Fruit fly (Drosophila melanogaster) whole organism, embryonic: ENCODE data around the gene CG15880.

Experiments
- Atf3 ChIP-seq: fragments of 200-800 bp; sonication (Bioruptor generic); optimal IDR thresholded peaks from 3 replicates; lab custom pipeline; 2016; ENCODE audit warnings: missing biosample characterization, missing genetic modification characterization
- Awh ChIP-seq: fragments of 200-800 bp; sonication (Bioruptor generic); IDR thresholded peaks from 2 replicates; pipeline ENCODE4, ENCODE4 v1.3.6; 2022; ENCODE audit warnings: missing biosample characterization, missing genetic modification characterization
- C15 ChIP-seq: fragments of 200-800 bp; sonication (Bioruptor generic); IDR thresholded peaks from 3 replicates; pipeline ENCODE4 v1.3.6; 2022; ENCODE audit warnings: missing biosample characterization, missing genetic modification characterization
- CG10147 ChIP-seq: fragments of 200-800 bp; sonication (Bioruptor generic); optimal IDR thresholded peaks from 2 replicates; lab custom pipeline; 2019; ENCODE audit warnings: missing biosample characterization, mild to moderate bottlenecking, missing genetic modification characterization, moderate library complexity
- CG10209 ChIP-seq: fragments of 200-800 bp; sonication (Bioruptor generic); optimal IDR thresholded peaks from 3 replicates; lab custom pipeline; 2017; ENCODE audit warnings: missing biosample characterization, mild to moderate bottlenecking, missing genetic modification characterization, missing genetic modification reagents
- CG10543 ChIP-seq: fragments of 200-800 bp; sonication (Bioruptor generic); optimal IDR thresholded peaks from 3 replicates; lab custom pipeline; 2017; ENCODE audit warnings: missing biosample characterization, mild to moderate bottlenecking, missing genetic modification characterization, moderate library complexity
- CG11247 ChIP-seq: fragments of 200-800 bp; sonication (Bioruptor generic); IDR thresholded peaks from 2 replicates; pipeline ENCODE4 v1.3.6; 2022; ENCODE audit warnings: missing biosample characterization, missing genetic modification characterization
- CG11560 ChIP-seq: fragments of 200-800 bp; sonication (Bioruptor generic); IDR thresholded peaks from 3 replicates; pipeline ENCODE4 v1.3.6; 2022; ENCODE audit warnings: missing biosample characterization, missing genetic modification characterization
- CG12071 ChIP-seq: fragments of 200-800 bp; sonication (Bioruptor generic); optimal IDR thresholded peaks from 3 replicates; lab custom pipeline; 2018; ENCODE audit warnings: missing biosample characterization, mild to moderate bottlenecking, missing genetic modification characterization
- CG15073 ChIP-seq: fragments of 200-800 bp; sonication (Bioruptor generic); optimal IDR thresholded peaks from 2 replicates; lab custom pipeline; 2016; ENCODE audit warnings: missing biosample characterization, missing genetic modification characterization
- CG1603 ChIP-seq: fragments of 200-800 bp; sonication (Bioruptor generic); optimal IDR thresholded peaks from 2 replicates; lab custom pipeline; 2019; ENCODE audit warnings: missing biosample characterization, mild to moderate bottlenecking, missing genetic modification characterization, moderate library complexity
- CG18011 ChIP-seq: fragments of 200-800 bp; sonication (Bioruptor generic); optimal IDR thresholded peaks from 2 replicates; lab custom pipeline; 2017; ENCODE audit warnings: missing biosample characterization, missing genetic modification characterization, mild to moderate bottlenecking, moderate library complexity, missing genotype
- CG2202 ChIP-seq: fragments of 200-800 bp; sonication (Bioruptor generic); optimal IDR thresholded peaks from 2 replicates; lab custom pipeline; 2018; ENCODE audit warnings: missing biosample characterization, mild to moderate bottlenecking, missing genetic modification characterization
- CG3065 ChIP-seq: fragments of 200-800 bp; sonication (Bioruptor generic); optimal IDR thresholded peaks from 2 replicates; lab custom pipeline; 2016; ENCODE audit warnings: missing biosample characterization, missing genetic modification characterization
- CG3163 ChIP-seq: fragments of 200-800 bp; sonication (Bioruptor generic); optimal IDR thresholded peaks from 3 replicates; lab custom pipeline; 2016; ENCODE audit warnings: missing biosample characterization, missing genetic modification characterization
- CG3838 ChIP-seq: fragments of 200-800 bp; sonication (Bioruptor generic); optimal IDR thresholded peaks from 3 replicates; lab custom pipeline; 2016; ENCODE audit warnings: missing biosample characterization, missing genetic modification characterization
- CG3995 ChIP-seq: fragments of 200-800 bp; sonication (Bioruptor generic); optimal IDR thresholded peaks from 3 replicates; lab custom pipeline; 2016; ENCODE audit warnings: missing biosample characterization, missing genetic modification characterization
- CG7556 ChIP-seq: fragments of 200-800 bp; sonication (Bioruptor generic); optimal IDR thresholded peaks from 2 replicates; lab custom pipeline; 2017; ENCODE audit warnings: missing biosample characterization, mild to moderate bottlenecking, missing genetic modification characterization
- CG7839 ChIP-seq: fragments of 200-800 bp; sonication (Bioruptor generic); optimal IDR thresholded peaks from 3 replicates; lab custom pipeline; 2018; ENCODE audit warnings: missing biosample characterization, mild to moderate bottlenecking, missing genetic modification characterization, moderate library complexity
- CG7963 ChIP-seq: fragments of 200-800 bp; sonication (Bioruptor generic); IDR thresholded peaks from 3 replicates; pipeline ENCODE4 v1.3.6; 2022; ENCODE audit warnings: missing biosample characterization, missing genetic modification characterization; ENCODE audit not compliant: partially characterized antibody
- Chrac-16 ChIP-seq: fragments of 200-800 bp; sonication (Bioruptor generic); optimal IDR thresholded peaks from 3 replicates; lab custom pipeline; 2016; ENCODE audit warnings: missing biosample characterization, missing genetic modification characterization
- Deaf1 ChIP-seq: fragments of 200-800 bp; optimal IDR thresholded peaks from 3 replicates; lab custom pipeline; 2019; ENCODE audit warnings: missing biosample characterization, mild to moderate bottlenecking, missing genetic modification characterization, moderate library complexity
- Dfd ChIP-seq, 2 experiments: fragments of >200 bp; optimal IDR thresholded peaks; 2 replicates each; lab custom pipeline; 2017; ENCODE audit warnings: missing biosample characterization in 2 of 2, missing genetic modification characterization in 2 of 2
- Ets65A ChIP-seq: fragments of 200-800 bp; sonication (Bioruptor generic); peaks from one replicate; lab custom pipeline; 2016; ENCODE audit warnings: missing biosample characterization, missing genetic modification characterization
- HmgZ ChIP-seq: fragments of 200-800 bp; sonication (Bioruptor generic); optimal IDR thresholded peaks from 2 replicates; lab custom pipeline; 2018; ENCODE audit warnings: missing biosample characterization, mild to moderate bottlenecking, missing genetic modification characterization
- Jarid2 ChIP-seq: fragments of 200-800 bp; sonication (Bioruptor generic); optimal IDR thresholded peaks from 3 replicates; lab custom pipeline; 2017; ENCODE audit warnings: mild to moderate bottlenecking, missing biosample characterization, missing genetic modification reagents, missing genetic modification characterization
- Oli ChIP-seq: fragments of 200-800 bp; sonication (Bioruptor generic); optimal IDR thresholded peaks from 2 replicates; lab custom pipeline; 2018; ENCODE audit warnings: missing biosample characterization, mild to moderate bottlenecking, missing genetic modification characterization, moderate library complexity
- Rfx ChIP-seq: fragments of 200-800 bp; sonication (Bioruptor generic); IDR thresholded peaks from 2 replicates; pipeline ENCODE4 v1.3.6; 2022; ENCODE audit warnings: missing biosample characterization, missing genetic modification characterization
- Sry-β ChIP-seq: fragments of 200-800 bp; sonication (Bioruptor generic); optimal IDR thresholded peaks from 2 replicates; lab custom pipeline; 2018; ENCODE audit warnings: missing biosample characterization, mild to moderate bottlenecking, missing genetic modification characterization, moderate library complexity
- bab2 ChIP-seq: fragments of 200-800 bp; sonication (Bioruptor generic); optimal IDR thresholded peaks from 2 replicates; lab custom pipeline; 2016; ENCODE audit warnings: missing biosample characterization, missing genetic modification characterization
- cato ChIP-seq: fragments of 200-800 bp; sonication (Bioruptor generic); optimal IDR thresholded peaks from 2 replicates; lab custom pipeline; 2016; ENCODE audit warnings: missing biosample characterization, missing genetic modification characterization, borderline replicate concordance
- cg ChIP-seq: fragments of 200-800 bp; sonication (Bioruptor generic); optimal IDR thresholded peaks from 3 replicates; lab custom pipeline; 2019; ENCODE audit warnings: missing biosample characterization, mild to moderate bottlenecking, missing genetic modification characterization, moderate library complexity
- crc ChIP-seq: fragments of 200-800 bp; sonication (Bioruptor generic); optimal IDR thresholded peaks from 2 replicates; lab custom pipeline; 2016; ENCODE audit warnings: missing biosample characterization, missing genetic modification characterization
- emc ChIP-seq: fragments of 200-800 bp; sonication (Bioruptor generic); optimal IDR thresholded peaks from 2 replicates; lab custom pipeline; 2016; ENCODE audit warnings: missing biosample characterization, missing genetic modification characterization
- gcm ChIP-seq: fragments of 200-800 bp; sonication (Bioruptor generic); optimal IDR thresholded peaks from 2 replicates; lab custom pipeline; 2019; ENCODE audit warnings: missing biosample characterization, mild to moderate bottlenecking, missing genetic modification characterization, moderate library complexity
- gem ChIP-seq: fragments of 200-800 bp; sonication (Bioruptor generic); optimal IDR thresholded peaks from 2 replicates; lab custom pipeline; 2019; ENCODE audit warnings: missing biosample characterization, mild to moderate bottlenecking, missing genetic modification characterization, moderate library complexity
- insv ChIP-seq, 2 experiments: fragments of 200-800 bp; sonication (Bioruptor generic); optimal IDR thresholded peaks; 3 replicates each; lab custom pipeline; 2016 to 2018; ENCODE audit warnings: missing biosample characterization in 2 of 2, missing genetic modification characterization in 2 of 2
- maf-S ChIP-seq: fragments of 200-800 bp; sonication (Bioruptor generic); optimal IDR thresholded peaks from 2 replicates; lab custom pipeline; 2016; ENCODE audit warnings: missing biosample characterization, missing genetic modification characterization
- nerfin-1 ChIP-seq: fragments of 200-800 bp; sonication (Bioruptor generic); optimal IDR thresholded peaks from 3 replicates; lab custom pipeline; 2019; ENCODE audit warnings: missing biosample characterization, mild to moderate bottlenecking, missing genetic modification characterization, moderate library complexity
- onecut ChIP-seq: fragments of 200-800 bp; sonication (Bioruptor generic); IDR thresholded peaks from 2 replicates; pipeline ENCODE4 v1.3.6; 2022; ENCODE audit warnings: missing biosample characterization, missing genetic modification characterization
- pan ChIP-seq, 4 experiments: fragments of >200 bp in 3 of 4; fragments of 200-800 bp in 1 of 4; sonication (Bioruptor generic) in 1 of 4; optimal IDR thresholded peaks in 3 of 4; IDR thresholded peaks in 1 of 4; 2 replicates each; pipeline versions ENCODE4 v1.3.6 to Lab custom; 2017 to 2022; ENCODE audit warnings: missing biosample characterization in 2 of 4, missing genetic modification characterization in 2 of 4, mixed read lengths in 1 of 4
- phol ChIP-seq: fragments of 200-800 bp; sonication (Bioruptor generic); optimal IDR thresholded peaks from 3 replicates; lab custom pipeline; 2018; ENCODE audit warnings: missing biosample characterization, mild to moderate bottlenecking, missing genetic modification characterization, moderate library complexity
- pnt ChIP-seq: fragments of 200-800 bp; sonication (Bioruptor generic); optimal IDR thresholded peaks from 3 replicates; lab custom pipeline; 2016; ENCODE audit warnings: missing biosample characterization, missing genetic modification characterization
- pum ChIP-seq: fragments of 200-800 bp; sonication (Bioruptor generic); optimal IDR thresholded peaks from 2 replicates; lab custom pipeline; 2016; ENCODE audit warnings: missing biosample characterization, missing genetic modification characterization
- sob ChIP-seq: fragments of 200-800 bp; sonication (Bioruptor generic); IDR thresholded peaks from 2 replicates; pipeline ENCODE4 v1.3.6; 2022; ENCODE audit warnings: missing biosample characterization, missing genetic modification characterization
- stc ChIP-seq: fragments of 200-800 bp; sonication (Bioruptor generic); IDR thresholded peaks from 2 replicates; pipeline ENCODE4 v1.3.6; 2022; ENCODE audit warnings: missing biosample characterization, missing genetic modification characterization
- tgo ChIP-seq: fragments of 200-800 bp; sonication (Bioruptor generic); IDR thresholded peaks from 3 replicates; pipeline ENCODE4 v1.3.6; 2022; ENCODE audit warnings: missing biosample characterization, missing genetic modification characterization
- wek ChIP-seq: fragments of 200-800 bp; sonication (Bioruptor generic); optimal IDR thresholded peaks from 3 replicates; lab custom pipeline; 2018; ENCODE audit warnings: missing biosample characterization, mild to moderate bottlenecking, missing genetic modification characterization, moderate library complexity
- z ChIP-seq: fragments of 200-800 bp; sonication (Bioruptor generic); IDR thresholded peaks from 3 replicates; pipeline ENCODE4 v1.3.6; 2022; ENCODE audit warnings: missing biosample characterization, missing genetic modification characterization
- zen2 ChIP-seq: fragments of 200-800 bp; sonication (Bioruptor generic); IDR thresholded peaks from 3 replicates; pipeline ENCODE4 v1.3.6; 2022; ENCODE audit warnings: missing biosample characterization, missing genetic modification characterization; ENCODE audit not compliant: partially characterized antibody

Gene CG15880

DNA sequence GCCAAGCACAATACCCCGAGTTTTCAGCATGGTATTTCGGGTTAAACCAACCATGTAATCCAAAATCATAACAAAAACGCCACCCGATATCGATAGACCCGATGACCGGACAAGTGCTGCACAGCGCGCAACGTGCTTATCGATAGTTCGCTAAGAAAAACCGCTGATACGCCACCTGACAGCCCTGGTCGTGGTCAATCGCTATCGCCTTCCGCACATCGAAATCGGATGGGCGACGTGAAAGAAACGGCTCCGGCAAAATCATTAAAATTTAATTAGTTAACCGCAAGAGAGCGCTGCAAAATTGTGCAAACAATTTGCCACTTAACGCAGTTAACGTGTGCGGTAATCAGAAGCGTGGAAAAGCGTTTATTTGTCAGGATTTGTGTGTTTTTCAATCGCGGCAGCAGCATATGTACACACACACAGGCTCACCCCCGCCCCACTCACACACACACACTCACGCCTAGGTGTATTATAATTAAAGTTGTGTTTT, 8.1 kb upstream of the CG15880 start, which contains the start of the genes CG3862 and dock (continued):
- TF ChIP-seq zen2 (peak; percentile 97), Oli (no peak), cg (GFP tag; lab: Kevin White, UChicago) (peak; percentile 95), insv (GFP tag; optimal IDR thresholded peaks at IDR 0.05; lab: Kevin White, UChicago) (peak in 1 of 2 experiments; percentile 23), phol (peak; percentile 42), Dfd (GFP tag; optimal IDR thresholded peaks at IDR 0.05; lab: Kevin White, UChicago) (no peak), CG10543 (GFP tag; lab: Kevin White, UChicago) (peak; percentile 66), pnt (peak; percentile 39), crc (GFP tag; lab: Kevin White, UChicago) (no peak), z (no peak), emc (peak; percentile 33), CG3163 (peak; percentile 66), Chrac-16 (GFP tag; lab: Kevin White, UChicago) (peak; percentile 11), CG3995 (GFP tag; lab: Kevin White, UChicago) (no peak), CG15073 (GFP tag; lab: Kevin White, UChicago) (no peak), tgo (GFP tag; lab: Robert Waterston, UW) (no peak), Awh (GFP tag; lab: Robert Waterston, UW) (no peak), wek (GFP tag; lab: Kevin White, UChicago) (peak; percentile 1), Rfx (peak; percentile 71), Ets65A (GFP tag; lab: Kevin White, UChicago) (peak; percentile 83), HmgZ (tag; lab: Kevin White, UChicago) (peak; percentile 92), CG7963 (GFP tag; lab: Robert Waterston, UW) (peak; percentile 97), CG3838 (GFP tag; lab: Kevin White, UChicago) (no peak), Atf3 (GFP tag; lab: Kevin White, UChicago) (no peak), CG2202 (tag; lab: Kevin White, UChicago) (peak; percentile 38), nerfin-1 (tag; lab: Kevin White, UChicago) (peak; percentile 6), maf-S (GFP tag; lab: Kevin White, UChicago) (peak; percentile 69), Sry-β (GFP tag; lab: Kevin White, UChicago) (peak; percentile 85), CG18011 (GFP tag; lab: Kevin White, UChicago) (peak; percentile 37), CG1603 (tag; lab: Kevin White, UChicago) (peak; percentile 78), sob (GFP tag; lab: Robert Waterston, UW) (peak; percentile 75), cato (no peak), pan (optimal IDR thresholded peaks at IDR 0.05; lab: Kevin White, UChicago) (no peak), pan (GFP tag; optimal IDR thresholded peaks at IDR 0.05 in 1 of 2, IDR thresholded peaks at IDR 0.05 in 1 of 2) (peak in 1 of 2 experiments; percentile 50), Deaf1 (peak; percentile 13), onecut (GFP tag; lab: Robert Waterston, UW) (peak; percentile 44), bab2 (peak; percentile 38), CG11560 (tag; lab: Robert Waterston, UW) (no peak), CG10209 (no peak), CG7556 (GFP tag; lab: Kevin White, UChicago) (peak; percentile 47), stc (GFP tag; lab: Robert Waterston, UW) (no peak), CG10147 (GFP tag; lab: Kevin White, UChicago) (peak; percentile 53), CG7839 (tag; lab: Kevin White, UChicago) (peak; percentile 38), C15 (GFP tag; lab: Robert Waterston, UW) (no peak), Jarid2 (peak; percentile 89), pum (GFP tag; lab: Kevin White, UChicago) (peak; percentile 63), gem (peak; percentile 19), CG3065 (GFP tag; lab: Kevin White, UChicago) (peak; percentile 31), CG12071 (GFP tag; lab: Kevin White, UChicago) (peak; percentile 26), gcm (GFP tag; lab: Kevin White, UChicago) (peak; percentile 39), CG11247 (GFP tag; lab: Robert Waterston, UW) (peak; percentile 56; the same call in 1 of the 2 replicates)
